Fruit fly (Drosophila melanogaster) whole organism, embryonic: ENCODE data around the gene Fst.

Experiments used
- Abd-B ChIP-seq: fragments of 200-800 bp; sonication (Bioruptor generic); optimal IDR thresholded peaks from 2 replicates; lab custom pipeline; 2018; ENCODE audit warnings: missing biosample characterization, mild to moderate bottlenecking, missing genetic modification characterization, moderate library complexity
- BtbVII ChIP-seq: fragments of 200-800 bp; sonication (Bioruptor generic); optimal IDR thresholded peaks from 3 replicates; lab custom pipeline; 2017; ENCODE audit warnings: missing biosample characterization, mild to moderate bottlenecking, missing genetic modification characterization
- CG10321 ChIP-seq: fragments of 200-800 bp; sonication (Bioruptor generic); IDR thresholded peaks from 2 replicates; pipeline ENCODE4 v1.3.6; 2022; ENCODE audit warnings: missing biosample characterization, missing genetic modification characterization
- CG11456 ChIP-seq: fragments of 200-800 bp; sonication (Bioruptor generic); IDR thresholded peaks from 3 replicates; pipeline ENCODE4 v1.3.6; 2022; ENCODE audit warnings: missing biosample characterization, missing genetic modification characterization
- CG12659 ChIP-seq: fragments of 200-800 bp; sonication (Bioruptor generic); optimal IDR thresholded peaks from 3 replicates; lab custom pipeline; 2017; ENCODE audit warnings: mild to moderate bottlenecking, missing biosample characterization, missing genetic modification reagents, missing genetic modification characterization
- CG14441 ChIP-seq: fragments of 200-800 bp; sonication (Bioruptor generic); IDR thresholded peaks from 2 replicates; pipeline ENCODE4 v1.3.6; 2022; ENCODE audit warnings: missing biosample characterization, missing genetic modification characterization
- CG14860 ChIP-seq: fragments of 200-800 bp; sonication (Bioruptor generic); IDR thresholded peaks from 3 replicates; pipeline ENCODE4 v1.3.6; 2022; ENCODE audit warnings: missing biosample characterization, missing genetic modification characterization; ENCODE audit not compliant: partially characterized antibody
- CG14965 ChIP-seq: fragments of 200-800 bp; sonication (Bioruptor generic); optimal IDR thresholded peaks from 2 replicates; lab custom pipeline; 2016; ENCODE audit warnings: missing biosample characterization, missing genetic modification characterization, borderline replicate concordance
- CG15269 ChIP-seq: fragments of 200-800 bp; sonication (Bioruptor generic); optimal IDR thresholded peaks from 2 replicates; lab custom pipeline; 2018; ENCODE audit warnings: missing biosample characterization, mild to moderate bottlenecking, missing genetic modification characterization, moderate library complexity
- CG15479 ChIP-seq: fragments of 200-800 bp; sonication (Bioruptor generic); optimal IDR thresholded peaks from 3 replicates; lab custom pipeline; 2019; ENCODE audit warnings: missing biosample characterization, mild to moderate bottlenecking, missing genetic modification characterization, moderate library complexity
- CG17829 ChIP-seq: fragments of 200-800 bp; optimal IDR thresholded peaks from 2 replicates; lab custom pipeline; 2019; ENCODE audit warnings: missing biosample characterization, mild to moderate bottlenecking, missing genetic modification characterization, moderate library complexity
- CG2199 ChIP-seq: fragments of 200-800 bp; sonication (Bioruptor generic); IDR thresholded peaks from 3 replicates; pipeline ENCODE4 v1.3.6; 2022; ENCODE audit warnings: missing biosample characterization, missing genetic modification characterization
- CG30020 ChIP-seq: fragments of 200-800 bp; optimal IDR thresholded peaks from 2 replicates; lab custom pipeline; 2019; ENCODE audit warnings: missing biosample characterization, mild to moderate bottlenecking, missing genetic modification characterization, moderate library complexity
- CG32767 ChIP-seq: fragments of 200-800 bp; sonication (Bioruptor generic); IDR thresholded peaks from 2 replicates; pipeline ENCODE4 v1.3.6; 2022; ENCODE audit warnings: missing biosample characterization, missing genetic modification characterization
- CG33213 ChIP-seq: fragments of 200-800 bp; sonication (Bioruptor generic); optimal IDR thresholded peaks from 3 replicates; lab custom pipeline; 2016; ENCODE audit warnings: missing biosample characterization, missing genetic modification characterization
- CG3838 ChIP-seq: fragments of 200-800 bp; sonication (Bioruptor generic); optimal IDR thresholded peaks from 3 replicates; lab custom pipeline; 2016; ENCODE audit warnings: missing biosample characterization, missing genetic modification characterization
- CG4730 ChIP-seq: fragments of 200-800 bp; sonication (Bioruptor generic); IDR thresholded peaks from 2 replicates; pipeline ENCODE4 v1.3.6; 2022; ENCODE audit warnings: missing biosample characterization, missing genetic modification characterization
- CG5180 ChIP-seq: fragments of 200-800 bp; sonication (Bioruptor generic); optimal IDR thresholded peaks from 3 replicates; lab custom pipeline; 2017; ENCODE audit warnings: missing biosample characterization, missing genetic modification characterization, mild to moderate bottlenecking, moderate library complexity, missing genetic modification reagents
- CG6813 ChIP-seq: fragments of 200-800 bp; sonication (Bioruptor generic); optimal IDR thresholded peaks from 2 replicates; lab custom pipeline; 2017; ENCODE audit warnings: missing biosample characterization, missing genetic modification characterization, mild to moderate bottlenecking, moderate library complexity, missing genetic modification reagents
- HHEX ChIP-seq: fragments of 200-800 bp; sonication (Bioruptor generic); optimal IDR thresholded peaks from 3 replicates; lab custom pipeline; 2017; ENCODE audit warnings: missing biosample characterization, mild to moderate bottlenecking, missing genetic modification characterization, missing genetic modification reagents
- HLHmδ ChIP-seq: fragments of 200-800 bp; sonication (Bioruptor generic); optimal IDR thresholded peaks from 2 replicates; lab custom pipeline; 2018; ENCODE audit warnings: missing biosample characterization, mild to moderate bottlenecking, missing genetic modification characterization, moderate library complexity
- Hr3 ChIP-seq: fragments of 200-800 bp; sonication (Bioruptor generic); optimal IDR thresholded peaks from 3 replicates; lab custom pipeline; 2016; ENCODE audit warnings: missing biosample characterization, missing genetic modification characterization
- Hr78 ChIP-seq, 2 experiments: fragments of 200-800 bp in 1 of 2; fragments of >200 bp in 1 of 2; sonication (Bioruptor generic) in 1 of 2; optimal IDR thresholded peaks; 2 replicates each; lab custom pipeline; 2017 to 2019; ENCODE audit warnings: missing biosample characterization in 2 of 2, missing genetic modification characterization in 2 of 2, mild to moderate bottlenecking in 1 of 2, moderate library complexity in 1 of 2
- MBD-R2 ChIP-seq: fragments of 200-800 bp; sonication (Bioruptor generic); IDR thresholded peaks from 2 replicates; pipeline ENCODE4 v1.3.6; 2022; ENCODE audit warnings: missing biosample characterization, missing genetic modification characterization
- Mes4 ChIP-seq: fragments of 200-800 bp; sonication (Bioruptor generic); optimal IDR thresholded peaks from 2 replicates; lab custom pipeline; 2016; ENCODE audit warnings: missing biosample characterization, missing genetic modification characterization
- Rx ChIP-seq: fragments of 200-800 bp; sonication (Bioruptor generic); IDR thresholded peaks from 2 replicates; pipeline ENCODE4 v1.3.6; 2022; ENCODE audit warnings: missing biosample characterization, missing genetic modification characterization
- Sry-β ChIP-seq: fragments of 200-800 bp; sonication (Bioruptor generic); optimal IDR thresholded peaks from 2 replicates; lab custom pipeline; 2018; ENCODE audit warnings: missing biosample characterization, mild to moderate bottlenecking, missing genetic modification characterization, moderate library complexity
- Vsx1 ChIP-seq: fragments of 200-800 bp; sonication (Bioruptor generic); optimal IDR thresholded peaks from 2 replicates; lab custom pipeline; 2017; ENCODE audit warnings: missing biosample characterization, mild to moderate bottlenecking, missing genetic modification characterization, missing genetic modification reagents
- abd-A ChIP-seq: fragments of 200-800 bp; sonication (Bioruptor generic); optimal IDR thresholded peaks from 3 replicates; lab custom pipeline; 2019; ENCODE audit warnings: missing biosample characterization, mild to moderate bottlenecking, missing genetic modification characterization, moderate library complexity
- ase ChIP-seq: fragments of 200-800 bp; sonication (Bioruptor generic); IDR thresholded peaks from 3 replicates; pipeline ENCODE4 v1.3.6; 2022; ENCODE audit warnings: missing biosample characterization, missing genetic modification characterization
- btn ChIP-seq: fragments of 200-800 bp; sonication (Bioruptor generic); optimal IDR thresholded peaks from 2 replicates; lab custom pipeline; 2016; ENCODE audit warnings: missing biosample characterization, missing genetic modification characterization
- cad ChIP-seq: fragments of >200 bp; optimal IDR thresholded peaks from 2 replicates; lab custom pipeline; 2017; ENCODE audit warnings: missing biosample characterization, missing genetic modification characterization
- cato ChIP-seq: fragments of 200-800 bp; sonication (Bioruptor generic); optimal IDR thresholded peaks from 2 replicates; lab custom pipeline; 2016; ENCODE audit warnings: missing biosample characterization, missing genetic modification characterization, borderline replicate concordance
- cg ChIP-seq: fragments of 200-800 bp; sonication (Bioruptor generic); optimal IDR thresholded peaks from 3 replicates; lab custom pipeline; 2019; ENCODE audit warnings: missing biosample characterization, mild to moderate bottlenecking, missing genetic modification characterization, moderate library complexity
- dmrt11E ChIP-seq: fragments of 200-800 bp; sonication (Bioruptor generic); optimal IDR thresholded peaks from 3 replicates; lab custom pipeline; 2018; ENCODE audit warnings: missing biosample characterization, mild to moderate bottlenecking, missing genetic modification characterization, moderate library complexity
- exex ChIP-seq: fragments of 200-800 bp; sonication (Bioruptor generic); optimal IDR thresholded peaks from 4 replicates; lab custom pipeline; 2018; ENCODE audit warnings: missing biosample characterization, mild to moderate bottlenecking, missing genetic modification characterization, moderate library complexity
- gcm2 ChIP-seq: fragments of 200-800 bp; sonication (Bioruptor generic); optimal IDR thresholded peaks from 2 replicates; lab custom pipeline; 2016; ENCODE audit warnings: missing biosample characterization, missing genetic modification characterization
- grn ChIP-seq: fragments of 200-800 bp; sonication (Bioruptor generic); optimal IDR thresholded peaks from 3 replicates; lab custom pipeline; 2017; ENCODE audit warnings: missing biosample characterization, missing genetic modification characterization
- jumu ChIP-seq: fragments of 200-800 bp; sonication (Bioruptor generic); optimal IDR thresholded peaks from 3 replicates; lab custom pipeline; 2016; ENCODE audit warnings: missing biosample characterization, missing genetic modification characterization
- kni ChIP-seq: fragments of 200-800 bp; sonication (Bioruptor generic); optimal IDR thresholded peaks from 3 replicates; lab custom pipeline; 2017; ENCODE audit warnings: mild to moderate bottlenecking, missing biosample characterization, missing genetic modification reagents, missing genetic modification characterization
- lilli ChIP-seq: fragments of 200-800 bp; sonication (Bioruptor generic); optimal IDR thresholded peaks from 3 replicates; lab custom pipeline; 2016; ENCODE audit warnings: missing biosample characterization, missing genetic modification characterization
- mirr ChIP-seq: fragments of 200-800 bp; sonication (Bioruptor generic); optimal IDR thresholded peaks from 3 replicates; lab custom pipeline; 2018; ENCODE audit warnings: missing biosample characterization, mild to moderate bottlenecking, missing genetic modification characterization
- pros ChIP-seq: fragments of 200-800 bp; sonication (Bioruptor generic); optimal IDR thresholded peaks from 3 replicates; lab custom pipeline; 2019; ENCODE audit warnings: missing biosample characterization, mild to moderate bottlenecking, missing genetic modification characterization, moderate library complexity
- rib ChIP-seq: fragments of 200-800 bp; sonication (Bioruptor generic); IDR thresholded peaks from 2 replicates; pipeline ENCODE4 v1.3.6; 2022; ENCODE audit warnings: missing biosample characterization, missing genetic modification characterization
- sens ChIP-seq: fragments of 200-800 bp; sonication (Bioruptor generic); peaks from one replicate; lab custom pipeline; 2016; ENCODE audit warnings: missing biosample characterization, missing genetic modification characterization
- sqz ChIP-seq: fragments of 200-800 bp; sonication (Bioruptor generic); optimal IDR thresholded peaks from 3 replicates; lab custom pipeline; 2018; ENCODE audit warnings: missing biosample characterization, mild to moderate bottlenecking, missing genetic modification characterization
- ssp ChIP-seq: fragments of 200-800 bp; sonication (Bioruptor generic); IDR thresholded peaks from 2 replicates; pipeline ENCODE4 v1.3.6; 2022; ENCODE audit warnings: missing biosample characterization, missing genetic modification characterization
- twi ChIP-seq: fragments of 200-800 bp; optimal IDR thresholded peaks from 2 replicates; lab custom pipeline; 2019; ENCODE audit warnings: missing biosample characterization, mild to moderate bottlenecking, missing genetic modification characterization, moderate library complexity
- zen ChIP-seq: fragments of 200-800 bp; sonication (Bioruptor generic); optimal IDR thresholded peaks from 3 replicates; lab custom pipeline; 2018; ENCODE audit warnings: missing biosample characterization, mild to moderate bottlenecking, missing genetic modification characterization, moderate library complexity

Fst gene

DNA sequence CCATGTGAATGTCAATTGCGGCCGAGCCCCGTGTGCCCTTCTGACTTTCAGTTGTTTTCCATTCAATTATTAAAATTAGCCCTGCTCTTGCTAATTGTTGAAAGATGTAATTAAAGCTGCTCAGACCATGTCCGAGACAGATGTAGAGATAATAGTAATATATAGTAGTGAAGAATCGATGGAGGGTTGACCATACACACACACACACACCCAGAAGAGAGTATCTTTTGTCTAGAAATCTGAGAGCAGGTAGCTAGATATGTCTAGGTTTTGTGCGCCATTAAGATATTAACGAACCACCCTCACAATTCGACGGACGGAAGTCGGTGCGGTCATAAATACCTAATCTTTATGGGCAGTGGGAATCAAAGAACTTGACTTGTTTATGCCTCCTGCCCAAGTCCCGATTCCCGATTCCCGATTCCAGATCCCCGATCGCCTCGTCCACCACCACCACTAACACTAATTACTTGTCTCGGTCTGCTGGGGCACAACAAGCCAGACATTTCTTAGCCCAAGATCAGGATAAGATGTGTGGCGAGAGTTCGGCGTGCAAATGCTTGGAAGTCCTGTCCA is 41.4 kb downstream of the Fst start (continued):
- TF ChIP-seq CG15479 (GFP tag; lab: Kevin White, UChicago): peak; percentile 67
- no peak for TF ChIP-seq CG3838 (GFP tag; lab: Kevin White, UChicago)
- TF ChIP-seq Sry-β (GFP tag; lab: Kevin White, UChicago): no peak
- TF ChIP-seq zen: peak; percentile 82
- TF ChIP-seq twi (tag; lab: Kevin White, UChicago): no peak
- TF ChIP-seq lilli (GFP tag; lab: Kevin White, UChicago): no peak
- no peak for TF ChIP-seq CG33213 (GFP tag; lab: Kevin White, UChicago)
- TF ChIP-seq CG15269 (tag; lab: Kevin White, UChicago): no peak
- no peak for TF ChIP-seq CG14441 (GFP tag; lab: Robert Waterston, UW)
- TF ChIP-seq cad (GFP tag; lab: Kevin White, UChicago): peak; percentile 87
- TF ChIP-seq ssp (GFP tag; lab: Robert Waterston, UW): no peak
- TF ChIP-seq CG6813 (GFP tag; lab: Kevin White, UChicago): no peak
- no peak for TF ChIP-seq MBD-R2 (GFP tag; lab: Robert Waterston, UW)
- no peak for TF ChIP-seq mirr (GFP tag; lab: Kevin White, UChicago)
- TF ChIP-seq CG32767 (GFP tag; lab: Robert Waterston, UW): no peak
- TF ChIP-seq Rx: no peak
- no peak for TF ChIP-seq Hr78 (GFP tag; optimal IDR thresholded peaks at IDR 0.05; lab: Kevin White, UChicago)
- TF ChIP-seq CG14965 (GFP tag; lab: Kevin White, UChicago): no peak
- no peak for TF ChIP-seq Abd-B
- peak; percentile 10 for TF ChIP-seq cg
- TF ChIP-seq grn: peak; percentile 49
- TF ChIP-seq cato: no peak
- TF ChIP-seq rib: no peak
- TF ChIP-seq CG14860: no peak
- no peak for TF ChIP-seq BtbVII
- TF ChIP-seq CG5180: no peak
- no peak for TF ChIP-seq Mes4 (GFP tag; lab: Kevin White, UChicago)
- TF ChIP-seq CG30020: no peak
- no peak for TF ChIP-seq exex (tag; lab: Kevin White, UChicago)
- TF ChIP-seq CG12659 (GFP tag; lab: Kevin White, UChicago): no peak
- TF ChIP-seq btn: no peak
- TF ChIP-seq, all 482 proteins: peak for 12

DNA sequence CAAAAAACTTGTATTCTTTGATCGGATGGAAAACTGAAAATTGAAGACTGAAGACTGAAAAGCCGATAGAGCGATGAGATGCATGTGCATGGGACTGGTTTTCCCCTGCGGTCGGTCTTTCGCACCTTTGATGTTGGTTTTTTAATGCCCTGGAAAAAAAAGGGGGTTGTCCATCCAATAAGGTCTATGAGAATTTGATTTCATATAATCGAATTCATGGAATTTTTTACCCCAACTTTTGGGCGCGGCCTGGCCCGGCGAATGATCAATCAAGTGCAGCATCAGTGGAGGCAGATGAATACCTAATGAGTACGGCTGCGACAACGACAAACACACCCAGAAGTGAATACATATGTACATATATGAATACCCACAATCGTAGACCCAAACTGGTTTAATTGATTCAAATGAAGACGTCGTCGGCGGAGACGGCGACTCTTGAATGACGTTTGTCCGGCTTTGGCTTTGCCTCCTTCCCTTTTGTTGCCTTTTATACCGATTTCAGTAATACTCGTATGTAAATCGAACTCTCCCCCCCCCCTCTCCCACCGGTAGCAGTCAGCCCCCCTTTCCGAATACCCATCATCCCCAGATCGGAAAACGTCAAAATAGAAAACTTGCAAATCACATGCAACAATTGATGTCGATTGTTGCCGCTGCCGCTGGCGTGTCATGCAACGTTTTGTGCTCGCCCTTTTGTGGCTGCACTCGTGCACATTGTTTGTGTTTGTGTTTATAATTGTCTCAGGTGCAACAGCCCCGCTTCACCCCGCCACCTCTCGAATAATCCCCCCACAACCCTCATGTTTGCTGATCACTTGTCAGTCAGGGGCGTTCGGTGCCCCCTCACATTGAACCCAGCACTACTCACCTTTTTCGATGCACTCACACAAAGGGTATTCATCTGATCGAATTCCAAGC is 42.7 kb downstream of the Fst start:
- TF ChIP-seq CG2199 (GFP tag; lab: Robert Waterston, UW) (0 out of 3 replicates have a peak, but pooled peaks have one; percentile 38), kni (GFP tag; lab: Kevin White, UChicago) (peak; percentile 93), CG10321 (GFP tag; lab: Robert Waterston, UW) (no peak), CG11456 (GFP tag; lab: Robert Waterston, UW) (0 out of 3 replicates have a peak, but pooled peaks have one; percentile 18), ase (GFP tag; lab: Robert Waterston, UW) (no peak), Hr3 (GFP tag; lab: Kevin White, UChicago) (no peak), CG4730 (GFP tag; lab: Robert Waterston, UW) (peak; percentile 25; the same call in 1 of the 2 replicates), jumu (no peak), dmrt11E (peak; percentile 7), abd-A (tag; lab: Kevin White, UChicago) (peak; percentile 81), Hr78 (GFP tag; optimal IDR thresholded peaks at IDR 0.05; lab: Kevin White, UChicago) (peak in 1 of 2 experiments; percentile 64), Vsx1 (GFP tag; lab: Kevin White, UChicago) (peak; percentile 16), HLHmδ (GFP tag; lab: Kevin White, UChicago) (peak; percentile 58), HHEX (GFP tag; lab: Kevin White, UChicago) (no peak), pros (GFP tag; lab: Kevin White, UChicago) (peak; percentile 51), sqz (GFP tag; lab: Kevin White, UChicago) (peak; percentile 88), CG17829 (no peak), gcm2 (no peak), sens (GFP tag; lab: Kevin White, UChicago) (peak; percentile 64)
